Fruit fly (Drosophila melanogaster): ENCODE results near the gene CG3909.

Gene CG3909

dm6 chr3R:10031480-10031879 is 11.6 kb upstream of the CG3909 start:
- TF ChIP-seq CG32121 (GFP tag; IDR thresholded peaks at IDR 0.05): no peak
- no peak for TF ChIP-seq CG8159 (tag; optimal IDR thresholded peaks at IDR 0.05)
- TF ChIP-seq CG9948 (tag; optimal IDR thresholded peaks at IDR 0.05): no peak
- no peak for TF ChIP-seq D1 (tag; optimal IDR thresholded peaks at IDR 0.05)
- TF ChIP-seq rn (GFP tag; IDR thresholded peaks at IDR 0.05): no peak
- TF ChIP-seq Pif1B (GFP tag; optimal IDR thresholded peaks at IDR 0.05): no peak
- no peak for TF ChIP-seq Snoo (tag; optimal IDR thresholded peaks at IDR 0.05)
- no peak for TF ChIP-seq CG14655 (GFP tag; optimal IDR thresholded peaks at IDR 0.05)
- TF ChIP-seq CG15710 (tag; optimal IDR thresholded peaks at IDR 0.05): no peak
- TF ChIP-seq CG10348 (GFP tag; IDR thresholded peaks at IDR 0.05): no peak
- no peak for TF ChIP-seq CG4496 (GFP tag; IDR thresholded peaks at IDR 0.05)
- no peak for TF ChIP-seq Pif1A (GFP tag; optimal IDR thresholded peaks at IDR 0.05)
- no peak for TF ChIP-seq CG17806 (tag; optimal IDR thresholded peaks at IDR 0.05)
- TF ChIP-seq EcR (GFP tag; optimal IDR thresholded peaks at IDR 0.05): no peak
- TF ChIP-seq Ets98B (GFP tag; IDR thresholded peaks at IDR 0.05): no peak
- TF ChIP-seq fd96Ca (GFP tag; IDR thresholded peaks at IDR 0.05): no peak
- TF ChIP-seq CG13204 (GFP tag; optimal IDR thresholded peaks at IDR 0.05): no peak

dm6 chr3R:10032951-10033720 is 9.9 kb upstream of the CG3909 start:
- TF ChIP-seq CG13204 (GFP tag; optimal IDR thresholded peaks at IDR 0.05): no peak
- no peak for TF ChIP-seq CG8301 (tag; optimal IDR thresholded peaks at IDR 0.05)
- TF ChIP-seq CG34367 (tag; optimal IDR thresholded peaks at IDR 0.05): no peak
- no peak for TF ChIP-seq CG15710 (tag; optimal IDR thresholded peaks at IDR 0.05)
- TF ChIP-seq EcR (GFP tag; optimal IDR thresholded peaks at IDR 0.05): no peak
- no peak for TF ChIP-seq Snoo (tag; optimal IDR thresholded peaks at IDR 0.05)
- TF ChIP-seq CG10348 (GFP tag; IDR thresholded peaks at IDR 0.05): no peak
- no peak for TF ChIP-seq D1 (tag; optimal IDR thresholded peaks at IDR 0.05)
- no peak for TF ChIP-seq fd96Ca (GFP tag; IDR thresholded peaks at IDR 0.05)
- TF ChIP-seq CG32121 (GFP tag; IDR thresholded peaks at IDR 0.05): no peak
- no peak for TF ChIP-seq CG17806 (tag; optimal IDR thresholded peaks at IDR 0.05)
- no peak for TF ChIP-seq gl (tag; optimal IDR thresholded peaks at IDR 0.05)
- TF ChIP-seq Ets98B (GFP tag; IDR thresholded peaks at IDR 0.05): no peak
- no peak for TF ChIP-seq CG14655 (GFP tag; optimal IDR thresholded peaks at IDR 0.05)

dm6 chr3R:10034995-10035446 is 8.0 kb upstream of the CG3909 start:
- TF ChIP-seq CG14655 (GFP tag; optimal IDR thresholded peaks at IDR 0.05): peak; percentile 11
- no peak for TF ChIP-seq CG8301 (tag; optimal IDR thresholded peaks at IDR 0.05)
- peak; percentile 27; the same call in 1 of the 3 replicates for TF ChIP-seq CG4496 (GFP tag; IDR thresholded peaks at IDR 0.05)
- peak; percentile 82 for TF ChIP-seq EcR (GFP tag; optimal IDR thresholded peaks at IDR 0.05)

- TF ChIP-seq Snoo (tag; optimal IDR thresholded peaks at IDR 0.05): no peak
- no peak for TF ChIP-seq CG14655 (GFP tag; optimal IDR thresholded peaks at IDR 0.05)
- TF ChIP-seq Ets98B (GFP tag; IDR thresholded peaks at IDR 0.05): no peak
- no peak for TF ChIP-seq CG12605 (GFP tag; IDR thresholded peaks at IDR 0.05)
- no peak for TF ChIP-seq D1 (tag; optimal IDR thresholded peaks at IDR 0.05)
- TF ChIP-seq CG13204 (GFP tag; optimal IDR thresholded peaks at IDR 0.05): no peak
- no peak for TF ChIP-seq CG8301 (tag; optimal IDR thresholded peaks at IDR 0.05)
- no peak for TF ChIP-seq CG4496 (GFP tag; IDR thresholded peaks at IDR 0.05)
- no peak for TF ChIP-seq EcR (GFP tag; optimal IDR thresholded peaks at IDR 0.05)
- no peak for TF ChIP-seq gl (tag; optimal IDR thresholded peaks at IDR 0.05)
- TF ChIP-seq Pif1B (GFP tag; optimal IDR thresholded peaks at IDR 0.05): no peak
- no peak for TF ChIP-seq Pif1A (GFP tag; optimal IDR thresholded peaks at IDR 0.05)
- TF ChIP-seq CG17806 (tag; optimal IDR thresholded peaks at IDR 0.05): no peak
- TF ChIP-seq rn (GFP tag; IDR thresholded peaks at IDR 0.05): no peak
- no peak for TF ChIP-seq CG32121 (GFP tag; IDR thresholded peaks at IDR 0.05)
- no peak for TF ChIP-seq CG15710 (tag; optimal IDR thresholded peaks at IDR 0.05)
- no peak for TF ChIP-seq CG34367 (tag; optimal IDR thresholded peaks at IDR 0.05)
- TF ChIP-seq CG10348 (GFP tag; IDR thresholded peaks at IDR 0.05): no peak
- TF ChIP-seq CG8159 (tag; optimal IDR thresholded peaks at IDR 0.05): no peak
These were observed 7.3 kb upstream of the CG3909 start for dm6 chr3R:10035765-10036164.

- TF ChIP-seq CG10348 (GFP tag; IDR thresholded peaks at IDR 0.05): no peak
- TF ChIP-seq EcR (GFP tag; optimal IDR thresholded peaks at IDR 0.05): peak; percentile 92
- no peak for TF ChIP-seq D1 (tag; optimal IDR thresholded peaks at IDR 0.05)
These were observed 3.9 kb upstream of the CG3909 start for dm6 chr3R:10039188-10039587.

- TF ChIP-seq CG10348 (GFP tag; IDR thresholded peaks at IDR 0.05) (no peak), EcR (GFP tag; optimal IDR thresholded peaks at IDR 0.05) (peak; percentile 95)
These were observed 2.6 kb upstream of the CG3909 start for dm6 chr3R:10040505-10040904.

All from whole organism, pupa.